Fruit fly (Drosophila melanogaster) whole organism, wandering third instar larva: ENCODE data around the gene CG43133.

ENCODE experiments used
- CG32264 ChIP-seq: fragments of 200-800 bp; sonication (Bioruptor generic); optimal IDR thresholded peaks from 2 replicates; lab custom pipeline; 2016; ENCODE audit warnings: missing biosample characterization, missing genetic modification characterization
- CrebA ChIP-seq: fragments of 200-800 bp; sonication (Bioruptor generic); optimal IDR thresholded peaks from 2 replicates; lab custom pipeline; 2016; ENCODE audit warnings: missing biosample characterization, mild to moderate bottlenecking, missing genetic modification characterization, borderline replicate concordance
- Dfd ChIP-seq: fragments of >200 bp; optimal IDR thresholded peaks from 2 replicates; lab custom pipeline; 2017; ENCODE audit warnings: missing biosample characterization, missing genetic modification characterization
- Dif ChIP-seq: fragments of 200-275, 200-300 bp; sonication (Bioruptor generic); optimal IDR thresholded peaks from 2 replicates; lab custom pipeline; 2018; ENCODE audit warnings: missing biosample characterization, missing genetic modification characterization; ENCODE audit not compliant: partially characterized antibody
- GATAd ChIP-seq: sonication (Bioruptor generic); optimal IDR thresholded peaks from 2 replicates; lab custom pipeline; 2016; ENCODE audit warnings: missing biosample characterization, missing genetic modification characterization
- HLH106 ChIP-seq: fragments of 200-800 bp; optimal IDR thresholded peaks from 3 replicates; lab custom pipeline; 2019; ENCODE audit warnings: missing biosample characterization, mild to moderate bottlenecking, missing genetic modification characterization, moderate library complexity
- Hnf4 ChIP-seq: fragments of 200-800 bp; sonication (Bioruptor generic); optimal IDR thresholded peaks from 2 replicates; lab custom pipeline; 2016; ENCODE audit warnings: missing biosample characterization, mild to moderate bottlenecking, missing genetic modification characterization
- Hr83 ChIP-seq: fragments of 200-300 bp; sonication (Bioruptor generic); optimal IDR thresholded peaks from 2 replicates; lab custom pipeline; 2016; ENCODE audit warnings: missing biosample characterization, mild to moderate bottlenecking, missing genetic modification characterization, moderate library complexity; ENCODE audit not compliant: poor library complexity, severe bottlenecking
- Jra ChIP-seq: sonication (Bioruptor generic); optimal IDR thresholded peaks from 2 replicates; lab custom pipeline; 2016; ENCODE audit warnings: missing biosample characterization, missing genetic modification characterization
- Myc ChIP-seq: fragments of >200 bp; optimal IDR thresholded peaks from 2 replicates; lab custom pipeline; 2017
- OdsH ChIP-seq: fragments of 200-800 bp; sonication (Bioruptor generic); optimal IDR thresholded peaks from 2 replicates; lab custom pipeline; 2016; ENCODE audit warnings: missing biosample characterization, mild to moderate bottlenecking, missing genetic modification characterization
- Rel ChIP-seq, 2 experiments: fragments of 200-800 bp; sonication (Bioruptor generic) in 1 of 2; optimal IDR thresholded peaks; 2 replicates in 1 of 2; 3 replicates in 1 of 2; lab custom pipeline; 2016 to 2019; ENCODE audit warnings: mild to moderate bottlenecking in 2 of 2, missing biosample characterization in 2 of 2, missing genetic modification characterization in 2 of 2, moderate library complexity in 1 of 2
- Sp1 ChIP-seq: fragments of 200-800 bp; sonication (Bioruptor generic); optimal IDR thresholded peaks from 3 replicates; lab custom pipeline; 2019; ENCODE audit warnings: missing biosample characterization, mild to moderate bottlenecking, missing genetic modification characterization, moderate library complexity
- Vsx2 ChIP-seq: fragments of 200-300, 225-300 bp; sonication (Bioruptor generic); optimal IDR thresholded peaks from 2 replicates; lab custom pipeline; 2018; ENCODE audit warnings: missing biosample characterization, missing genetic modification characterization; ENCODE audit not compliant: partially characterized antibody
- br ChIP-seq: fragments of 200-800 bp; sonication (Bioruptor generic); optimal IDR thresholded peaks from 2 replicates; lab custom pipeline; 2016; ENCODE audit warnings: missing biosample characterization, missing genetic modification characterization
- brk ChIP-seq: fragments of 200-800 bp; sonication (Bioruptor generic); optimal IDR thresholded peaks from 2 replicates; lab custom pipeline; 2016; ENCODE audit warnings: missing biosample characterization, mild to moderate bottlenecking, missing genetic modification characterization
- dmrt93B ChIP-seq: fragments of 200-800 bp; sonication (Bioruptor generic); optimal IDR thresholded peaks from 2 replicates; lab custom pipeline; 2018; ENCODE audit warnings: missing biosample characterization, mild to moderate bottlenecking, missing genetic modification characterization
- dsf ChIP-seq: sonication (Bioruptor generic); optimal IDR thresholded peaks from 2 replicates; lab custom pipeline; 2016; ENCODE audit warnings: missing biosample characterization, missing genetic modification characterization, borderline replicate concordance
- ey ChIP-seq: fragments of 200-800 bp; sonication (Bioruptor generic); optimal IDR thresholded peaks from 2 replicates; lab custom pipeline; 2016; ENCODE audit warnings: missing biosample characterization, missing genetic modification characterization
- foxo ChIP-seq, 2 experiments: fragments of 200-800 bp; sonication (Bioruptor generic); optimal IDR thresholded peaks; 2 replicates in 1 of 2; 3 replicates in 1 of 2; lab custom pipeline; 2016 to 2017; ENCODE audit warnings: missing biosample characterization in 2 of 2, missing genetic modification characterization in 2 of 2
- fru ChIP-seq: fragments of 200-800 bp; sonication (Bioruptor generic); optimal IDR thresholded peaks from 3 replicates; lab custom pipeline; 2016; ENCODE audit warnings: missing biosample characterization, mild to moderate bottlenecking, missing genetic modification characterization
- h ChIP-seq: fragments of 200-800 bp; sonication (Bioruptor generic); optimal IDR thresholded peaks from 3 replicates; lab custom pipeline; 2016; ENCODE audit warnings: missing biosample characterization, mild to moderate bottlenecking, missing genetic modification characterization
- jim ChIP-seq: fragments of 175-275, 200-325 bp; sonication (Bioruptor generic); optimal IDR thresholded peaks from 2 replicates; lab custom pipeline; 2016; ENCODE audit warnings: missing biosample characterization, mild to moderate bottlenecking, missing genetic modification characterization
- lola ChIP-seq: fragments of >200 bp; optimal IDR thresholded peaks from 2 replicates; lab custom pipeline; 2017; ENCODE audit warnings: missing biosample characterization, missing genetic modification characterization
- pan ChIP-seq: fragments of >200 bp; optimal IDR thresholded peaks from 2 replicates; lab custom pipeline; 2017
- rgr ChIP-seq: fragments of 200-800 bp; sonication (Bioruptor generic); optimal IDR thresholded peaks from 3 replicates; lab custom pipeline; 2016; ENCODE audit warnings: missing biosample characterization, mild to moderate bottlenecking, missing genetic modification characterization
- sage ChIP-seq: fragments of 200-800 bp; sonication (Bioruptor generic); optimal IDR thresholded peaks from 2 replicates; lab custom pipeline; 2016; ENCODE audit warnings: missing biosample characterization, mild to moderate bottlenecking, missing genetic modification characterization
- sv ChIP-seq: fragments of 200-800 bp; sonication (Bioruptor generic); optimal IDR thresholded peaks from 3 replicates; lab custom pipeline; 2016; ENCODE audit warnings: missing biosample characterization, missing genetic modification characterization
- tai ChIP-seq: sonication (Bioruptor generic); optimal IDR thresholded peaks from 2 replicates; lab custom pipeline; 2016; ENCODE audit warnings: missing biosample characterization, missing genetic modification characterization
- usp ChIP-seq: fragments of >200 bp; optimal IDR thresholded peaks from 2 replicates; lab custom pipeline; 2017; ENCODE audit warnings: missing biosample characterization, missing genetic modification characterization
- woc ChIP-seq: sonication (Bioruptor generic); optimal IDR thresholded peaks from 2 replicates; lab custom pipeline; 2016; ENCODE audit warnings: missing biosample characterization, mild to moderate bottlenecking, missing genetic modification characterization

CG43133 gene

DNA sequence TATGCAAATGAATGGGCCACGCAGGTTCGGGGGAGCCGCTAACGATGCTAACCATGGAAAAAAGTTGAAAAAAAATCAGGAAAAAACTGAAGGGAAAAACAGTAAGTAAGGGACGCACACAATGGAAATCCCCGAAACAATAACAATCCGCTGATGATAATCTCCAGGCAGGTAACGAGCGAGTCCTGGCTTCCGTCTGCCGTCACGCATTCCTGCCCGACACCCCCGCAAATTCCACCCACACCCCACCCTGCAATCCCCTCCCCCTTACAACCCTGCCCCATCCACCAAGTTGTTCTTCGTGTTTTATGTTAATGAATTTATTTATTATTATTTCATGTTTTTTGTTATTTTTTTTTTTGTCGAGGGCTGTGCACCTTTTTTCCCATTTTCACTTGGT is 21.3 kb upstream of the CG43133 start:
- no peak for TF ChIP-seq lola (GFP tag; lab: Kevin White, UChicago)
- no peak for TF ChIP-seq jim (GFP tag; lab: Kevin White, UChicago)
- TF ChIP-seq HLH106 = no peak
- TF ChIP-seq fru (GFP tag; lab: Kevin White, UChicago) = no peak
- TF ChIP-seq woc (GFP tag; lab: Kevin White, UChicago) = no peak
- TF ChIP-seq sage = no peak
- TF ChIP-seq, all 38 proteins: peak for 0

DNA sequence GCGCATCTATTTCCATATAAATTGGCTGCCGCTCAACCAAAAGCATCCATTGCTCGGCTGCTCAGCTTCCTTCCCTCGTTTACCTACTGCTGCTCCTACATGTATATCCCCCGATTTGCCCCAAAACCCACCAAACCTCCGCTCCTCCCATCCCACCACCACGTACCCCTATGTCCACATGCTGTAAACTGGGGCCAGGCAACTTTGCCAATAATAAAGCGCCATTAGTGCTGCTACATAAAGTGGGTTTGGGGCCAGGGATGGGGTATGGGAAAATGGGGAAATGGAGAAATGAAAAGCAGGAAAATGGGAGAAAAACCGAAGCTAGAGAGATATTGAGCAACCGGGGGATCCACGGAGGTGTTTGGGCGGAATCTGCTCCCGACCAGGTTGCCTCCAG is 19.3 kb upstream of the CG43133 start:
- TF ChIP-seq sv (GFP tag; lab: Kevin White, UChicago) (no peak), CrebA (GFP tag; lab: Kevin White, UChicago) (no peak), OdsH (GFP tag; lab: Kevin White, UChicago) (no peak), dmrt93B (GFP tag; lab: Kevin White, UChicago) (no peak), fru (GFP tag; lab: Kevin White, UChicago) (no peak), Hnf4 (GFP tag; lab: Kevin White, UChicago) (no peak), GATAd (no peak), woc (GFP tag; lab: Kevin White, UChicago) (no peak), ey (GFP tag; lab: Kevin White, UChicago) (no peak), usp (GFP tag; lab: Kevin White, UChicago) (no peak), brk (no peak), Sp1 (GFP tag; lab: Kevin White, UChicago) (no peak)

DNA sequence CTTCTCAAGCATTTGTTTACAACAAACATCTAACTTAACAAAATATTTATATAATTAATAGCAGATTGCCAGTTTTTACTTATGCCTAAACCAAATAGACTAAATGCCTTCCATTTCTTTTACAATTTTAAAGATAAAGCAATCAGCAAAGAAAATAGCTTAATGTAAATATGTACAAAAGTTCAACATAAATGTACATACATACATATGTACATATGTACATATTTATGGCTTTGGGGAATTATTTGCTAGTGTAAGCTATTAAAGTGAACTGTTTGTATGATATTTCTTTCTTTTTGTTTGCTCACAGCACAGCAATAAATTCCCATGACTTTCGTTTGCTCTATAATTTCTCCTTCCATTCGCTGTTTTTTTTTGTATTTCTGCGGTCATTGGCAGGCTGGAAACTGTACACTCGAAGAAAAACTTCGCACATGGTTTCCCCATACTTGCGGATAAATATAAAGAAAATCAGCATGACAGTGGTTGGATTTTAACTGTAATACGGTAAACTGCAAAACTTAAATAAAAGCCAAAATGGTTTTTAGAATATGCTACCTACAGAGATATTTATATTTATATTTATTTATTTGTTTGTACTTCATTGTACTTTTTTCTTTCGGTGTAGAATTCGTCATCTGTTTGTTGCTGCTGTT is 11.1 kb upstream of the CG43133 start:
- TF ChIP-seq CG32264 (GFP tag; lab: Kevin White, UChicago) = no peak
- TF ChIP-seq rgr (GFP tag; lab: Kevin White, UChicago) = no peak
- no peak for TF ChIP-seq lola (GFP tag; lab: Kevin White, UChicago)
- no peak for TF ChIP-seq br (GFP tag; lab: Kevin White, UChicago)
- TF ChIP-seq tai (GFP tag; lab: Kevin White, UChicago) = no peak
- no peak for TF ChIP-seq Jra (GFP tag; lab: Kevin White, UChicago)
- no peak for TF ChIP-seq OdsH (GFP tag; lab: Kevin White, UChicago)
- TF ChIP-seq Myc = no peak
- TF ChIP-seq Hnf4 (GFP tag; lab: Kevin White, UChicago) = no peak
- no peak for TF ChIP-seq dmrt93B (GFP tag; lab: Kevin White, UChicago)
- no peak for TF ChIP-seq Sp1 (GFP tag; lab: Kevin White, UChicago)
- TF ChIP-seq foxo (GFP tag; optimal IDR thresholded peaks at IDR 0.05; lab: Kevin White, UChicago) = no peak

DNA sequence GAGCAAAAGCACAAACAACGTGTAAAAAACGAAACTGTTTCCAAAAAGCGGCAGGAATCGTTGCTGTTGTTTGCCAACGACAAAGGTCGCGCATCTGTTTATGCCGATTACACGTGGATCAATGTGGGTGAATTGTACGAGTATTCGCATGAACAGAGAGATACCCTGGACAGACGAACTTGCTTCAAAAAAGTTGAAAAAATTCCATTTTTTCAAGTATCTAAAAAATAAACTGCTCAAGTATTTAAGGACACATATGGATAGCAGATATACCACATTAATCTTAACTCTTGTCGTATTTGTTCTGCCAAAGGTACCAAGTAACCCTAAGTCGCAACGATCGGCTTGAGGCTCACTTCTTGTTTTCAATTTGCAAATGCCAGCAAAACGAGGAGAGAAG is 10.0 kb upstream of the CG43133 start:
- no peak for TF ChIP-seq CG32264 (GFP tag; lab: Kevin White, UChicago)
- TF ChIP-seq HLH106 = no peak
- TF ChIP-seq sage = no peak
- TF ChIP-seq Dfd = no peak
- no peak for TF ChIP-seq tai (GFP tag; lab: Kevin White, UChicago)
- no peak for TF ChIP-seq rgr (GFP tag; lab: Kevin White, UChicago)
- TF ChIP-seq pan = no peak
- no peak for TF ChIP-seq Myc
- TF ChIP-seq CrebA (GFP tag; lab: Kevin White, UChicago) = no peak
- no peak for TF ChIP-seq Rel (GFP tag; optimal IDR thresholded peaks at IDR 0.05; lab: Kevin White, UChicago)
- TF ChIP-seq Rel (tag; optimal IDR thresholded peaks at IDR 0.05; lab: Kevin White, UChicago) = no peak
- no peak for TF ChIP-seq dsf
- no peak for TF ChIP-seq Jra (GFP tag; lab: Kevin White, UChicago)
- TF ChIP-seq Hnf4 (GFP tag; lab: Kevin White, UChicago) = no peak
- no peak for TF ChIP-seq Dif (GFP tag; lab: Kevin White, UChicago)
- TF ChIP-seq h (GFP tag; lab: Kevin White, UChicago) = no peak
- TF ChIP-seq brk = no peak
- no peak for TF ChIP-seq Hr83 (GFP tag; lab: Kevin White, UChicago)
- no peak for TF ChIP-seq foxo (GFP tag; optimal IDR thresholded peaks at IDR 0.05; lab: Kevin White, UChicago)
- no peak for TF ChIP-seq dmrt93B (GFP tag; lab: Kevin White, UChicago)
- TF ChIP-seq Vsx2 (GFP tag; lab: Kevin White, UChicago) = no peak
